Fruit fly (Drosophila melanogaster) whole organism, embryonic: ENCODE results near the gene pav.

Source experiments
- Adf1 ChIP-seq: fragments of 200-800 bp; sonication (Bioruptor generic); IDR thresholded peaks from 2 replicates; pipeline ENCODE4 v1.3.6; 2022; ENCODE audit warnings: missing biosample characterization, missing genetic modification characterization
- BtbVII ChIP-seq: fragments of 200-800 bp; sonication (Bioruptor generic); optimal IDR thresholded peaks from 3 replicates; lab custom pipeline; 2017; ENCODE audit warnings: missing biosample characterization, mild to moderate bottlenecking, missing genetic modification characterization
- CG10209 ChIP-seq: fragments of 200-800 bp; sonication (Bioruptor generic); optimal IDR thresholded peaks from 3 replicates; lab custom pipeline; 2017; ENCODE audit warnings: missing biosample characterization, mild to moderate bottlenecking, missing genetic modification characterization, missing genetic modification reagents
- CG11093 ChIP-seq: fragments of 200-800 bp; sonication (Bioruptor generic); IDR thresholded peaks from 3 replicates; pipeline ENCODE4 v1.3.6; 2022; ENCODE audit warnings: missing biosample characterization, missing genetic modification characterization
- CG11398 ChIP-seq: fragments of 200-800 bp; sonication (Bioruptor generic); optimal IDR thresholded peaks from 2 replicates; lab custom pipeline; 2016; ENCODE audit warnings: missing biosample characterization, missing genetic modification characterization
- CG11695 ChIP-seq: fragments of 200-800 bp; sonication (Bioruptor generic); IDR thresholded peaks from 3 replicates; pipeline ENCODE4 v1.3.6; 2022; ENCODE audit warnings: missing biosample characterization, missing genetic modification characterization
- CG15479 ChIP-seq: fragments of 200-800 bp; sonication (Bioruptor generic); optimal IDR thresholded peaks from 3 replicates; lab custom pipeline; 2019; ENCODE audit warnings: missing biosample characterization, mild to moderate bottlenecking, missing genetic modification characterization, moderate library complexity
- CG1792 ChIP-seq: fragments of 200-800 bp; sonication (Bioruptor generic); optimal IDR thresholded peaks from 2 replicates; lab custom pipeline; 2016; ENCODE audit warnings: missing biosample characterization, missing genetic modification characterization
- CG18262 ChIP-seq: fragments of 200-800 bp; optimal IDR thresholded peaks from 3 replicates; lab custom pipeline; 2019; ENCODE audit warnings: missing biosample characterization, mild to moderate bottlenecking, missing genetic modification characterization, moderate library complexity
- CG18599 ChIP-seq: fragments of 200-800 bp; sonication (Bioruptor generic); optimal IDR thresholded peaks from 3 replicates; lab custom pipeline; 2017; ENCODE audit warnings: missing biosample characterization, missing genetic modification characterization, mild to moderate bottlenecking, moderate library complexity, missing genetic modification reagents
- CG2712 ChIP-seq: fragments of 200-800 bp; optimal IDR thresholded peaks from 3 replicates; lab custom pipeline; 2019; ENCODE audit warnings: missing biosample characterization, mild to moderate bottlenecking, missing genetic modification characterization, moderate library complexity
- CG30403 ChIP-seq: fragments of 200-800 bp; sonication (Bioruptor generic); optimal IDR thresholded peaks from 3 replicates; lab custom pipeline; 2016; ENCODE audit warnings: missing biosample characterization, missing genetic modification characterization
- CG30431 ChIP-seq: fragments of 200-800 bp; sonication (Bioruptor generic); optimal IDR thresholded peaks from 2 replicates; lab custom pipeline; 2017; ENCODE audit warnings: missing biosample characterization, missing genetic modification characterization
- CG3065 ChIP-seq: fragments of 200-800 bp; sonication (Bioruptor generic); optimal IDR thresholded peaks from 2 replicates; lab custom pipeline; 2016; ENCODE audit warnings: missing biosample characterization, missing genetic modification characterization
- CG31441 ChIP-seq: fragments of 200-800 bp; sonication (Bioruptor generic); IDR thresholded peaks from 2 replicates; pipeline ENCODE4 v1.3.6; 2022; ENCODE audit warnings: missing biosample characterization, missing genetic modification characterization
- CG32767 ChIP-seq: fragments of 200-800 bp; sonication (Bioruptor generic); IDR thresholded peaks from 2 replicates; pipeline ENCODE4 v1.3.6; 2022; ENCODE audit warnings: missing biosample characterization, missing genetic modification characterization
- CG32772 ChIP-seq: fragments of 200-800 bp; sonication (Bioruptor generic); IDR thresholded peaks from 2 replicates; pipeline ENCODE4 v1.3.6; 2022; ENCODE audit warnings: missing biosample characterization, missing genetic modification characterization
- CG33213 ChIP-seq: fragments of 200-800 bp; sonication (Bioruptor generic); optimal IDR thresholded peaks from 3 replicates; lab custom pipeline; 2016; ENCODE audit warnings: missing biosample characterization, missing genetic modification characterization
- CG34224 ChIP-seq: fragments of 200-800 bp; sonication (Bioruptor generic); IDR thresholded peaks from 3 replicates; pipeline ENCODE4 v1.3.6; 2022; ENCODE audit warnings: missing biosample characterization, missing genetic modification characterization; ENCODE audit not compliant: partially characterized antibody
- CG4820 ChIP-seq: fragments of 200-800 bp; sonication (Bioruptor generic); optimal IDR thresholded peaks from 3 replicates; lab custom pipeline; 2016; ENCODE audit warnings: missing biosample characterization, missing genetic modification characterization
- CG7271 ChIP-seq: fragments of 200-800 bp; sonication (Bioruptor generic); optimal IDR thresholded peaks from 2 replicates; lab custom pipeline; 2018; ENCODE audit warnings: missing biosample characterization, mild to moderate bottlenecking, missing genetic modification characterization, moderate library complexity
- CG9215 ChIP-seq: fragments of 200-800 bp; sonication (Bioruptor generic); IDR thresholded peaks from 2 replicates; pipeline ENCODE4 v1.3.6; 2022; ENCODE audit warnings: missing biosample characterization, missing genetic modification characterization
- CG9817 ChIP-seq: fragments of 200-800 bp; sonication (Bioruptor generic); optimal IDR thresholded peaks from 2 replicates; lab custom pipeline; 2018; ENCODE audit warnings: missing biosample characterization, mild to moderate bottlenecking, missing genetic modification characterization, moderate library complexity
- Chrac-16 ChIP-seq: fragments of 200-800 bp; sonication (Bioruptor generic); optimal IDR thresholded peaks from 3 replicates; lab custom pipeline; 2016; ENCODE audit warnings: missing biosample characterization, missing genetic modification characterization
- Dref ChIP-seq: fragments of 200-800 bp; sonication (Bioruptor generic); IDR thresholded peaks from 2 replicates; pipeline ENCODE4 v1.3.6; 2022; ENCODE audit warnings: missing biosample characterization, missing genetic modification characterization
- ERR ChIP-seq: fragments of 200-800 bp; sonication (Bioruptor generic); optimal IDR thresholded peaks from 2 replicates; lab custom pipeline; 2016; ENCODE audit warnings: missing biosample characterization, missing genetic modification characterization
- GATAe ChIP-seq: fragments of 200-800 bp; sonication (Bioruptor generic); conservative IDR thresholded peaks from 2 replicates; pipeline ENCODE4 v1.3.6; 2022; ENCODE audit warnings: missing biosample characterization, missing genetic modification characterization
- Hand ChIP-seq: fragments of 200-800 bp; sonication (Bioruptor generic); optimal IDR thresholded peaks from 2 replicates; lab custom pipeline; 2017; ENCODE audit warnings: mild to moderate bottlenecking, missing biosample characterization, missing genetic modification reagents, missing genetic modification characterization
- Hsf ChIP-seq: fragments of 200-800 bp; sonication (Bioruptor generic); optimal IDR thresholded peaks from 3 replicates; lab custom pipeline; 2016; ENCODE audit warnings: missing biosample characterization, missing genetic modification characterization
- Mrtf ChIP-seq: fragments of 200-800 bp; sonication (Bioruptor generic); IDR thresholded peaks from 3 replicates; pipeline ENCODE4 v1.3.6; 2022; ENCODE audit warnings: missing biosample characterization, missing genetic modification characterization
- NFAT ChIP-seq: fragments of 200-800 bp; sonication (Bioruptor generic); IDR thresholded peaks from 2 replicates; pipeline ENCODE4 v1.3.6; 2022; ENCODE audit warnings: missing biosample characterization, missing genetic modification characterization
- Optix ChIP-seq: fragments of 200-800 bp; sonication (Bioruptor generic); IDR thresholded peaks from 3 replicates; pipeline ENCODE4 v1.3.6; 2022; ENCODE audit warnings: missing biosample characterization, missing genetic modification characterization
- Spps ChIP-seq: fragments of 200-800 bp; sonication (Bioruptor generic); optimal IDR thresholded peaks from 2 replicates; lab custom pipeline; 2018; ENCODE audit warnings: missing biosample characterization, mild to moderate bottlenecking, missing genetic modification characterization
- abd-A ChIP-seq: fragments of 200-800 bp; sonication (Bioruptor generic); optimal IDR thresholded peaks from 3 replicates; lab custom pipeline; 2019; ENCODE audit warnings: missing biosample characterization, mild to moderate bottlenecking, missing genetic modification characterization, moderate library complexity
- az2 ChIP-seq: fragments of 200-800 bp; sonication (Bioruptor generic); optimal IDR thresholded peaks from 3 replicates; lab custom pipeline; 2016; ENCODE audit warnings: missing biosample characterization, missing genetic modification characterization
- cad ChIP-seq: fragments of >200 bp; optimal IDR thresholded peaks from 2 replicates; lab custom pipeline; 2017; ENCODE audit warnings: missing biosample characterization, missing genetic modification characterization
- dm ChIP-seq: fragments of 200-800 bp; sonication (Bioruptor generic); optimal IDR thresholded peaks from 3 replicates; lab custom pipeline; 2016; ENCODE audit warnings: missing biosample characterization, missing genetic modification characterization
- ewg ChIP-seq: fragments of 200-800 bp; sonication (Bioruptor generic); optimal IDR thresholded peaks from 3 replicates; lab custom pipeline; 2017; ENCODE audit warnings: mild to moderate bottlenecking, missing biosample characterization, missing genetic modification reagents, missing genetic modification characterization
- fd96Cb ChIP-seq: fragments of 200-800 bp; sonication (Bioruptor generic); optimal IDR thresholded peaks from 2 replicates; lab custom pipeline; 2018; ENCODE audit warnings: missing biosample characterization, mild to moderate bottlenecking, missing genetic modification characterization, moderate library complexity
- gt ChIP-seq: fragments of 200-800 bp; sonication (Bioruptor generic); IDR thresholded peaks from 2 replicates; pipeline ENCODE4 v1.3.6; 2022; ENCODE audit warnings: missing biosample characterization, missing genetic modification characterization
- ind ChIP-seq: fragments of 200-800 bp; sonication (Bioruptor generic); optimal IDR thresholded peaks from 3 replicates; lab custom pipeline; 2016; ENCODE audit warnings: missing biosample characterization, missing genetic modification characterization
- lilli ChIP-seq: fragments of 200-800 bp; sonication (Bioruptor generic); optimal IDR thresholded peaks from 3 replicates; lab custom pipeline; 2016; ENCODE audit warnings: missing biosample characterization, missing genetic modification characterization
- nau ChIP-seq: fragments of 200-800 bp; sonication (Bioruptor generic); optimal IDR thresholded peaks from 3 replicates; lab custom pipeline; 2017; ENCODE audit warnings: missing biosample characterization, mild to moderate bottlenecking, missing genetic modification characterization, missing genetic modification reagents
- oc ChIP-seq: fragments of 200-800 bp; sonication (Bioruptor generic); optimal IDR thresholded peaks from 2 replicates; lab custom pipeline; 2018; ENCODE audit warnings: missing biosample characterization, mild to moderate bottlenecking, missing genetic modification characterization, moderate library complexity
- pb ChIP-seq: fragments of 200-800 bp; sonication (Bioruptor generic); optimal IDR thresholded peaks from 3 replicates; lab custom pipeline; 2016; ENCODE audit warnings: missing biosample characterization, missing genetic modification characterization
- pum ChIP-seq: fragments of 200-800 bp; sonication (Bioruptor generic); optimal IDR thresholded peaks from 2 replicates; lab custom pipeline; 2016; ENCODE audit warnings: missing biosample characterization, missing genetic modification characterization
- shn ChIP-seq: fragments of 200-800 bp; sonication (Bioruptor generic); optimal IDR thresholded peaks from 3 replicates; lab custom pipeline; 2016; ENCODE audit warnings: missing biosample characterization, missing genetic modification characterization
- tio ChIP-seq: fragments of 200-800 bp; sonication (Bioruptor generic); optimal IDR thresholded peaks from 2 replicates; lab custom pipeline; 2017; ENCODE audit warnings: missing biosample characterization, missing genetic modification characterization, inconsistent platforms
- tll ChIP-seq, 2 experiments: fragments of 200-800 bp in 1 of 2; fragments of >200 bp in 1 of 2; sonication (Bioruptor generic) in 1 of 2; optimal IDR thresholded peaks; 2 replicates each; lab custom pipeline; 2017 to 2019; ENCODE audit warnings: missing biosample characterization in 2 of 2, missing genetic modification characterization in 2 of 2, mild to moderate bottlenecking in 1 of 2, moderate library complexity in 1 of 2
- vvl ChIP-seq: fragments of 200-800 bp; sonication (Bioruptor generic); IDR thresholded peaks from 2 replicates; pipeline ENCODE4 v1.3.6; 2022; ENCODE audit warnings: missing biosample characterization, missing genetic modification characterization

The pav gene

dm6 chr3L:4228187-4228836, 14.2 kb upstream of the pav start (continued):
- TF ChIP-seq dm (GFP tag; lab: Kevin White, UChicago) (peak; percentile 90), BtbVII (peak; percentile 90), GATAe (GFP tag; lab: Robert Waterston, UW) (peak; percentile 49; the same call in 1 of the 2 replicates), vvl (peak; percentile 99), ind (GFP tag; lab: Kevin White, UChicago) (peak; percentile 93), Chrac-16 (peak; percentile 95), gt (GFP tag; lab: Robert Waterston, UW) (peak; percentile 94), tio (GFP tag; lab: Kevin White, UChicago) (peak; percentile 84), CG10209 (GFP tag; lab: Kevin White, UChicago) (peak; percentile 95), nau (peak; percentile 94), Optix (peak; percentile 98), CG11093 (peak; percentile 94), az2 (GFP tag; lab: Kevin White, UChicago) (peak; percentile 97), CG15479 (GFP tag; lab: Kevin White, UChicago) (no peak), CG33213 (GFP tag; lab: Kevin White, UChicago) (peak; percentile 94), CG18262 (tag; lab: Kevin White, UChicago) (peak; percentile 97), cad (no peak), CG2712 (tag; lab: Kevin White, UChicago) (peak; percentile 98), ERR (GFP tag; lab: Kevin White, UChicago) (peak; percentile 91), Hsf (peak; percentile 96), CG11398 (GFP tag; lab: Kevin White, UChicago) (peak; percentile 91), Mrtf (GFP tag; lab: Robert Waterston, UW) (peak; percentile 96), CG32772 (GFP tag; lab: Robert Waterston, UW) (peak; percentile 97), pb (GFP tag; lab: Kevin White, UChicago) (peak; percentile 94), oc (tag; lab: Kevin White, UChicago) (peak; percentile 97), CG9817 (tag; lab: Kevin White, UChicago) (peak; percentile 95), Hand (GFP tag; lab: Kevin White, UChicago) (peak; percentile 82), CG31441 (GFP tag; lab: Robert Waterston, UW) (peak; percentile 98), CG4820 (peak; percentile 97), CG7271 (tag; lab: Kevin White, UChicago) (peak; percentile 81), ewg (GFP tag; lab: Kevin White, UChicago) (peak; percentile 95), Spps (peak; percentile 93), tll (GFP tag; optimal IDR thresholded peaks at IDR 0.05; lab: Kevin White, UChicago) (peak in 1 of 2 experiments; percentile 19), CG3065 (GFP tag; lab: Kevin White, UChicago) (peak; percentile 89), lilli (GFP tag; lab: Kevin White, UChicago) (peak; percentile 88), CG30403 (GFP tag; lab: Kevin White, UChicago) (peak; percentile 95), CG18599 (GFP tag; lab: Kevin White, UChicago) (peak; percentile 93), CG11695 (peak; percentile 95), abd-A (peak; percentile 90), NFAT (GFP tag; lab: Robert Waterston, UW) (peak; percentile 81), CG34224 (no peak), CG32767 (GFP tag; lab: Robert Waterston, UW) (peak; percentile 95), CG30431 (peak; percentile 93), Dref (GFP tag; lab: Robert Waterston, UW) (no peak), Adf1 (peak; percentile 52), CG9215 (GFP tag; lab: Robert Waterston, UW) (peak; percentile 83), fd96Cb (tag; lab: Kevin White, UChicago) (peak; percentile 96), pum (GFP tag; lab: Kevin White, UChicago) (peak; percentile 96), shn (peak; percentile 95), CG1792 (GFP tag; lab: Kevin White, UChicago) (peak; percentile 92)
